Fruit fly (Drosophila melanogaster): ENCODE data around the gene Srg1.

Srg1 gene

dm6 chr3R:24816993-24817854 is 47.3 kb downstream of the Srg1 start, which contains the start of the genes CG5808 and Saf-B (continued):
- TF ChIP-seq Opbp (GFP tag; IDR thresholded peaks at IDR 0.05; ENCODE audit: partially characterized antibody): peak; percentile 80
- TF ChIP-seq CG32767 (GFP tag; IDR thresholded peaks at IDR 0.05): peak; percentile 81; the same call in 1 of the 2 replicates
- TF ChIP-seq Mad (GFP tag; optimal IDR thresholded peaks at IDR 0.05): no peak
- no peak for TF ChIP-seq CG2889 (GFP tag; IDR thresholded peaks at IDR 0.05)
- no peak for TF ChIP-seq peb (GFP tag; IDR thresholded peaks at IDR 0.05)
- TF ChIP-seq bigmax (GFP tag; optimal IDR thresholded peaks at IDR 0.05): no peak
- TF ChIP-seq Spps (tag; optimal IDR thresholded peaks at IDR 0.05): peak; percentile 8
- peak; percentile 31; the same call in 1 of the 2 replicates for TF ChIP-seq HLH3B (GFP tag; IDR thresholded peaks at IDR 0.05)
- no peak for TF ChIP-seq CG7839 (tag; optimal IDR thresholded peaks at IDR 0.05)
- no peak for TF ChIP-seq Hr3 (GFP tag; optimal IDR thresholded peaks at IDR 0.05)
- TF ChIP-seq dm (GFP tag; optimal IDR thresholded peaks at IDR 0.05): no peak
- TF ChIP-seq cad (GFP tag; optimal IDR thresholded peaks at IDR 0.05): no peak
- TF ChIP-seq CG2202 (tag; optimal IDR thresholded peaks at IDR 0.05): no peak
- peak; percentile 31 for TF ChIP-seq ewg (GFP tag; optimal IDR thresholded peaks at IDR 0.05)
- TF ChIP-seq Awh (GFP tag; IDR thresholded peaks at IDR 0.05): no peak
- TF ChIP-seq CG16815 (GFP tag; optimal IDR thresholded peaks at IDR 0.05): no peak
- TF ChIP-seq CG10543 (GFP tag; optimal IDR thresholded peaks at IDR 0.05): no peak
- TF ChIP-seq twi (tag; optimal IDR thresholded peaks at IDR 0.05): no peak
- TF ChIP-seq Oaz (GFP tag; IDR thresholded peaks at IDR 0.05): no peak
- TF ChIP-seq CG7556 (GFP tag; optimal IDR thresholded peaks at IDR 0.05): no peak
- TF ChIP-seq E2f1 (GFP tag; IDR thresholded peaks at IDR 0.05): peak; percentile 59
- no peak for TF ChIP-seq jing (GFP tag; optimal IDR thresholded peaks at IDR 0.05)
- peak; percentile 50; the same call in 2 of the 3 replicates for TF ChIP-seq mld (GFP tag; IDR thresholded peaks at IDR 0.05; ENCODE audit: partially characterized antibody)
- no peak for TF ChIP-seq HLH54F (GFP tag; optimal IDR thresholded peaks at IDR 0.05)
- TF ChIP-seq CG9215 (GFP tag; IDR thresholded peaks at IDR 0.05): no peak
- TF ChIP-seq CG6175 (GFP tag; IDR thresholded peaks at IDR 0.05): no peak
- no peak for TF ChIP-seq CG10366 (GFP tag; IDR thresholded peaks at IDR 0.05)
- TF ChIP-seq CG6791 (GFP tag; IDR thresholded peaks at IDR 0.05; ENCODE audit: partially characterized antibody): peak; percentile 89
- TF ChIP-seq MTF-1 (GFP tag; optimal IDR thresholded peaks at IDR 0.05; ENCODE audit: borderline replicate concordance): no peak
- no peak for TF ChIP-seq Eip74EF (GFP tag; optimal IDR thresholded peaks at IDR 0.05)
- TF ChIP-seq chn (GFP tag; optimal IDR thresholded peaks at IDR 0.05): no peak
- TF ChIP-seq CG10979 (tag; optimal IDR thresholded peaks at IDR 0.05): peak; percentile 28
- no peak for TF ChIP-seq prd (optimal IDR thresholded peaks at IDR 0.05)
- peak; percentile 65 for TF ChIP-seq prd (GFP tag; IDR thresholded peaks at IDR 0.05)
- no peak for TF ChIP-seq CG6683 (GFP tag; optimal IDR thresholded peaks at IDR 0.05)
- no peak for TF ChIP-seq CG10147 (GFP tag; optimal IDR thresholded peaks at IDR 0.05)
- no peak for TF ChIP-seq cato (GFP tag; optimal IDR thresholded peaks at IDR 0.05; ENCODE audit: borderline replicate concordance)
- TF ChIP-seq esg (GFP tag; conservative IDR thresholded peaks at IDR 0.05): peak; percentile 33; the same call in 1 of the 2 replicates
- TF ChIP-seq CG4617 (GFP tag; optimal IDR thresholded peaks at IDR 0.05; ENCODE audit: borderline replicate concordance): peak; percentile 39
- no peak for TF ChIP-seq CG7786 (GFP tag; optimal IDR thresholded peaks at IDR 0.05)
- TF ChIP-seq CG18262 (tag; optimal IDR thresholded peaks at IDR 0.05): no peak
- TF ChIP-seq usp (GFP tag; optimal IDR thresholded peaks at IDR 0.05): no peak
- TF ChIP-seq CG6813 (GFP tag; optimal IDR thresholded peaks at IDR 0.05): no peak
- peak; percentile 79 for TF ChIP-seq CG2116 (GFP tag; optimal IDR thresholded peaks at IDR 0.05)
- no peak for TF ChIP-seq Hr51 (GFP tag; optimal IDR thresholded peaks at IDR 0.05)
- TF ChIP-seq CG33557 (GFP tag; optimal IDR thresholded peaks at IDR 0.05): no peak
- no peak for TF ChIP-seq Stat92E (GFP tag; optimal IDR thresholded peaks at IDR 0.05)
- no peak for TF ChIP-seq HmgD (GFP tag; optimal IDR thresholded peaks at IDR 0.05)

Measured in whole organism, embryonic.